Fruit fly (Drosophila melanogaster) whole organism, embryonic: Measurements from ENCODE around the gene Irp-1B.

Experiments
- Atf-2 ChIP-seq: fragments of 200-800 bp; sonication (Bioruptor generic); optimal IDR thresholded peaks from 2 replicates; lab custom pipeline; 2016; ENCODE audit warnings: missing biosample characterization, missing genetic modification characterization
- CG10274 ChIP-seq: fragments of 200-800 bp; sonication (Bioruptor generic); optimal IDR thresholded peaks from 3 replicates; lab custom pipeline; 2017; ENCODE audit warnings: missing biosample characterization, mild to moderate bottlenecking, missing genetic modification characterization
- CG10543 ChIP-seq: fragments of 200-800 bp; sonication (Bioruptor generic); optimal IDR thresholded peaks from 3 replicates; lab custom pipeline; 2017; ENCODE audit warnings: missing biosample characterization, mild to moderate bottlenecking, missing genetic modification characterization, moderate library complexity
- CG10959 ChIP-seq: fragments of 200-800 bp; sonication (Bioruptor generic); IDR thresholded peaks from 2 replicates; pipeline ENCODE4 v1.3.6; 2022; ENCODE audit warnings: missing biosample characterization, missing genetic modification characterization
- CG11695 ChIP-seq: fragments of 200-800 bp; sonication (Bioruptor generic); IDR thresholded peaks from 3 replicates; pipeline ENCODE4 v1.3.6; 2022; ENCODE audit warnings: missing biosample characterization, missing genetic modification characterization
- CG12155 ChIP-seq: fragments of 200-800 bp; sonication (Bioruptor generic); optimal IDR thresholded peaks from 3 replicates; lab custom pipeline; 2016; ENCODE audit warnings: missing biosample characterization, missing genetic modification characterization
- CG13894 ChIP-seq: fragments of 200-800 bp; sonication (Bioruptor generic); optimal IDR thresholded peaks from 3 replicates; lab custom pipeline; 2018; ENCODE audit warnings: missing biosample characterization, mild to moderate bottlenecking, missing genetic modification characterization, moderate library complexity
- CG14014 ChIP-seq: fragments of 200-800 bp; sonication (Bioruptor generic); IDR thresholded peaks from 2 replicates; pipeline ENCODE4 v1.3.6; 2022; ENCODE audit warnings: missing biosample characterization, missing genetic modification characterization
- CG14965 ChIP-seq: fragments of 200-800 bp; sonication (Bioruptor generic); optimal IDR thresholded peaks from 2 replicates; lab custom pipeline; 2016; ENCODE audit warnings: missing biosample characterization, missing genetic modification characterization, borderline replicate concordance
- CG1529 ChIP-seq: fragments of 200-800 bp; sonication (Bioruptor generic); optimal IDR thresholded peaks from 3 replicates; lab custom pipeline; 2018; ENCODE audit warnings: missing biosample characterization, missing genetic modification characterization
- CG16815 ChIP-seq: fragments of 200-800 bp; sonication (Bioruptor generic); optimal IDR thresholded peaks from 3 replicates; lab custom pipeline; 2017; ENCODE audit warnings: missing biosample characterization, mild to moderate bottlenecking, missing genetic modification characterization
- CG1832 ChIP-seq: fragments of 200-800 bp; sonication (Bioruptor generic); optimal IDR thresholded peaks from 2 replicates; lab custom pipeline; 2017; ENCODE audit warnings: missing biosample characterization, mild to moderate bottlenecking, missing genetic modification characterization, inconsistent platforms
- CG3065 ChIP-seq: fragments of 200-800 bp; sonication (Bioruptor generic); optimal IDR thresholded peaks from 2 replicates; lab custom pipeline; 2016; ENCODE audit warnings: missing biosample characterization, missing genetic modification characterization
- CG34224 ChIP-seq: fragments of 200-800 bp; sonication (Bioruptor generic); IDR thresholded peaks from 3 replicates; pipeline ENCODE4 v1.3.6; 2022; ENCODE audit warnings: missing biosample characterization, missing genetic modification characterization; ENCODE audit not compliant: partially characterized antibody
- CG4424 ChIP-seq: fragments of 200-800 bp; sonication (Bioruptor generic); optimal IDR thresholded peaks from 3 replicates; lab custom pipeline; 2016; ENCODE audit warnings: missing biosample characterization, missing genetic modification characterization
- CG4707 ChIP-seq: fragments of 200-800 bp; sonication (Bioruptor generic); optimal IDR thresholded peaks from 2 replicates; lab custom pipeline; 2018; ENCODE audit warnings: missing biosample characterization, mild to moderate bottlenecking, missing genetic modification characterization, moderate library complexity
- CG6683 ChIP-seq: fragments of 200-800 bp; sonication (Bioruptor generic); optimal IDR thresholded peaks from 2 replicates; lab custom pipeline; 2017; ENCODE audit warnings: missing biosample characterization, mild to moderate bottlenecking, missing genetic modification characterization, missing genetic modification reagents
- CG7928 ChIP-seq: fragments of 200-800 bp; sonication (Bioruptor generic); optimal IDR thresholded peaks from 2 replicates; lab custom pipeline; 2017; ENCODE audit warnings: missing biosample characterization, mild to moderate bottlenecking, missing genetic modification characterization
- CG8290 ChIP-seq, 3 experiments: fragments of 200-800 bp; sonication (Bioruptor generic); optimal IDR thresholded peaks; 2 replicates each; lab custom pipeline; 2016 to 2019; ENCODE audit warnings: missing biosample characterization in 3 of 3, missing genetic modification characterization in 3 of 3, mild to moderate bottlenecking in 2 of 3, moderate library complexity in 1 of 3
- CG8478 ChIP-seq: fragments of >200 bp; optimal IDR thresholded peaks from 2 replicates; lab custom pipeline; 2018
- Deaf1 ChIP-seq: fragments of 200-800 bp; optimal IDR thresholded peaks from 3 replicates; lab custom pipeline; 2019; ENCODE audit warnings: missing biosample characterization, mild to moderate bottlenecking, missing genetic modification characterization, moderate library complexity
- Dip3 ChIP-seq: fragments of 200-800 bp; sonication (Bioruptor generic); optimal IDR thresholded peaks from 3 replicates; lab custom pipeline; 2016; ENCODE audit warnings: missing biosample characterization, missing genetic modification characterization
- ERR ChIP-seq: fragments of 200-800 bp; sonication (Bioruptor generic); optimal IDR thresholded peaks from 2 replicates; lab custom pipeline; 2016; ENCODE audit warnings: missing biosample characterization, missing genetic modification characterization
- Ets65A ChIP-seq: fragments of 200-800 bp; sonication (Bioruptor generic); peaks from one replicate; lab custom pipeline; 2016; ENCODE audit warnings: missing biosample characterization, missing genetic modification characterization
- HLHmδ ChIP-seq: fragments of 200-800 bp; sonication (Bioruptor generic); optimal IDR thresholded peaks from 2 replicates; lab custom pipeline; 2018; ENCODE audit warnings: missing biosample characterization, mild to moderate bottlenecking, missing genetic modification characterization, moderate library complexity
- Jarid2 ChIP-seq: fragments of 200-800 bp; sonication (Bioruptor generic); optimal IDR thresholded peaks from 3 replicates; lab custom pipeline; 2017; ENCODE audit warnings: mild to moderate bottlenecking, missing biosample characterization, missing genetic modification reagents, missing genetic modification characterization
- Med ChIP-seq: fragments of 200-800 bp; sonication (Bioruptor generic); peaks from one replicate; lab custom pipeline; 2016; ENCODE audit warnings: missing biosample characterization, missing genetic modification characterization, mild to moderate bottlenecking, inconsistent platforms, moderate library complexity
- Sin3A ChIP-seq: fragments of >200 bp; optimal IDR thresholded peaks from 2 replicates; lab custom pipeline; 2018
- Tbp ChIP-seq: fragments of >200 bp; optimal IDR thresholded peaks from 2 replicates; lab custom pipeline; 2018; ENCODE audit warnings: missing biosample characterization, missing genetic modification characterization
- ase ChIP-seq: fragments of 200-800 bp; sonication (Bioruptor generic); IDR thresholded peaks from 3 replicates; pipeline ENCODE4 v1.3.6; 2022; ENCODE audit warnings: missing biosample characterization, missing genetic modification characterization
- bab2 ChIP-seq: fragments of 200-800 bp; sonication (Bioruptor generic); optimal IDR thresholded peaks from 2 replicates; lab custom pipeline; 2016; ENCODE audit warnings: missing biosample characterization, missing genetic modification characterization
- bsh ChIP-seq, 2 experiments: fragments of 200-800 bp; sonication (Bioruptor generic); optimal IDR thresholded peaks; 2 replicates each; lab custom pipeline; 2017 to 2018; ENCODE audit warnings: mild to moderate bottlenecking in 2 of 2, missing biosample characterization in 2 of 2, missing genetic modification characterization in 2 of 2, moderate library complexity in 1 of 2
- cad ChIP-seq: fragments of >200 bp; optimal IDR thresholded peaks from 2 replicates; lab custom pipeline; 2017; ENCODE audit warnings: missing biosample characterization, missing genetic modification characterization
- cg ChIP-seq: fragments of 200-800 bp; sonication (Bioruptor generic); optimal IDR thresholded peaks from 3 replicates; lab custom pipeline; 2019; ENCODE audit warnings: missing biosample characterization, mild to moderate bottlenecking, missing genetic modification characterization, moderate library complexity
- croc ChIP-seq: fragments of 200-800 bp; sonication (Bioruptor generic); conservative IDR thresholded peaks from 3 replicates; pipeline ENCODE4 v1.3.6; 2022; ENCODE audit warnings: missing biosample characterization, missing genetic modification characterization
- crp ChIP-seq, 2 experiments: fragments of 200-800 bp; sonication (Bioruptor generic); optimal IDR thresholded peaks; 2 replicates in 1 of 2; 3 replicates in 1 of 2; lab custom pipeline; 2017; ENCODE audit warnings: missing biosample characterization in 2 of 2, missing genetic modification characterization in 2 of 2, mild to moderate bottlenecking in 1 of 2, moderate library complexity in 1 of 2
- dan ChIP-seq: fragments of 200-800 bp; sonication (Bioruptor generic); IDR thresholded peaks from 2 replicates; pipeline ENCODE4 v1.3.6; 2022; ENCODE audit warnings: missing biosample characterization, missing genetic modification characterization
- ewg ChIP-seq: fragments of 200-800 bp; sonication (Bioruptor generic); optimal IDR thresholded peaks from 3 replicates; lab custom pipeline; 2017; ENCODE audit warnings: mild to moderate bottlenecking, missing biosample characterization, missing genetic modification reagents, missing genetic modification characterization
- exex ChIP-seq: fragments of 200-800 bp; sonication (Bioruptor generic); optimal IDR thresholded peaks from 4 replicates; lab custom pipeline; 2018; ENCODE audit warnings: missing biosample characterization, mild to moderate bottlenecking, missing genetic modification characterization, moderate library complexity
- fd3F ChIP-seq: fragments of 200-800 bp; sonication (Bioruptor generic); optimal IDR thresholded peaks from 2 replicates; lab custom pipeline; 2018; ENCODE audit warnings: missing biosample characterization, mild to moderate bottlenecking, missing genetic modification characterization, moderate library complexity
- her ChIP-seq: fragments of 200-800 bp; sonication (Bioruptor generic); optimal IDR thresholded peaks from 2 replicates; lab custom pipeline; 2016; ENCODE audit warnings: missing biosample characterization, missing genetic modification characterization
- lab ChIP-seq: fragments of 200-800 bp; sonication (Bioruptor generic); optimal IDR thresholded peaks from 3 replicates; lab custom pipeline; 2017; ENCODE audit warnings: missing biosample characterization, missing genetic modification characterization, mild to moderate bottlenecking, moderate library complexity, missing genetic modification reagents
- mirr ChIP-seq: fragments of 200-800 bp; sonication (Bioruptor generic); optimal IDR thresholded peaks from 3 replicates; lab custom pipeline; 2018; ENCODE audit warnings: missing biosample characterization, mild to moderate bottlenecking, missing genetic modification characterization
- onecut ChIP-seq: fragments of 200-800 bp; sonication (Bioruptor generic); IDR thresholded peaks from 2 replicates; pipeline ENCODE4 v1.3.6; 2022; ENCODE audit warnings: missing biosample characterization, missing genetic modification characterization
- p53 ChIP-seq: fragments of 200-800 bp; sonication (Bioruptor generic); optimal IDR thresholded peaks from 2 replicates; lab custom pipeline; 2016; ENCODE audit warnings: missing biosample characterization, missing genetic modification characterization
- pan ChIP-seq, 4 experiments: fragments of >200 bp in 3 of 4; fragments of 200-800 bp in 1 of 4; sonication (Bioruptor generic) in 1 of 4; optimal IDR thresholded peaks in 3 of 4; IDR thresholded peaks in 1 of 4; 2 replicates each; pipeline versions ENCODE4 v1.3.6 to Lab custom; 2017 to 2022; ENCODE audit warnings: missing biosample characterization in 2 of 4, missing genetic modification characterization in 2 of 4, mixed read lengths in 1 of 4
- row ChIP-seq: fragments of 200-800 bp; sonication (Bioruptor generic); IDR thresholded peaks from 3 replicates; pipeline ENCODE4 v1.3.6; 2022; ENCODE audit warnings: missing biosample characterization, missing genetic modification characterization
- sens-2 ChIP-seq: fragments of 200-800 bp; sonication (Bioruptor generic); IDR thresholded peaks from 2 replicates; pipeline ENCODE4 v1.3.6; 2022; ENCODE audit warnings: missing biosample characterization, missing genetic modification characterization
- ttk ChIP-seq: fragments of 200-800 bp; sonication (Bioruptor generic); IDR thresholded peaks from 2 replicates; pipeline ENCODE4 v2.1.2; 2022; ENCODE audit warnings: missing biosample characterization, missing genetic modification characterization
- tx ChIP-seq: fragments of 200-800 bp; sonication (Bioruptor generic); optimal IDR thresholded peaks from 2 replicates; lab custom pipeline; 2016; ENCODE audit warnings: missing biosample characterization, missing genetic modification characterization

Irp-1B gene

dm6 chr3R:10370495-10370894 is 42.2 kb downstream of the Irp-1B start (continued):
- TF ChIP-seq pan (optimal IDR thresholded peaks at IDR 0.05; lab: Kevin White, UChicago) (no peak), pan (GFP tag; optimal IDR thresholded peaks at IDR 0.05 in 1 of 2, IDR thresholded peaks at IDR 0.05 in 1 of 2) (no peak), CG4424 (GFP tag; lab: Kevin White, UChicago) (no peak), mirr (GFP tag; lab: Kevin White, UChicago) (no peak), CG10543 (GFP tag; lab: Kevin White, UChicago) (no peak), Atf-2 (GFP tag; lab: Kevin White, UChicago) (no peak), fd3F (GFP tag; lab: Kevin White, UChicago) (no peak), CG11695 (GFP tag; lab: Robert Waterston, UW) (no peak), p53 (GFP tag; lab: Kevin White, UChicago) (no peak), CG7928 (no peak), CG12155 (GFP tag; lab: Kevin White, UChicago) (no peak), her (GFP tag; lab: Kevin White, UChicago) (no peak), Tbp (GFP tag; lab: Kevin White, UChicago) (no peak), tx (GFP tag; lab: Kevin White, UChicago) (no peak), row (GFP tag; lab: Robert Waterston, UW) (peak; percentile 49; the same call in 2 of the 3 replicates), Sin3A (no peak), CG1529 (GFP tag; lab: Kevin White, UChicago) (no peak), lab (GFP tag; lab: Kevin White, UChicago) (no peak), CG16815 (no peak), crp (GFP tag; optimal IDR thresholded peaks at IDR 0.05; lab: Kevin White, UChicago) (no peak), bsh (GFP tag; optimal IDR thresholded peaks at IDR 0.05; lab: Kevin White, UChicago) (no peak), Med (peak; percentile 59), ase (GFP tag; lab: Robert Waterston, UW) (no peak), CG3065 (no peak), HLHmδ (GFP tag; lab: Kevin White, UChicago) (no peak), CG4707 (GFP tag; lab: Kevin White, UChicago) (no peak), CG10274 (GFP tag; lab: Kevin White, UChicago) (no peak), Dip3 (no peak), CG8290 (GFP tag; optimal IDR thresholded peaks at IDR 0.05; lab: Kevin White, UChicago) (no peak), CG8290 (tag; optimal IDR thresholded peaks at IDR 0.05; lab: Kevin White, UChicago) (no peak)
- TF ChIP-seq, all 482 proteins: peak for 51

- TF ChIP-seq CG10959 (GFP tag; lab: Robert Waterston, UW) (0 out of 2 replicates have a peak, but pooled peaks have one; percentile 34), ERR (GFP tag; lab: Kevin White, UChicago) (no peak)
Observed at dm6 chr3R:10369799-10370198, 42.9 kb downstream of the Irp-1B start.

dm6 chr3R:10368251-10368650 is 44.4 kb downstream of the Irp-1B start:
- TF ChIP-seq CG14965 (GFP tag; lab: Kevin White, UChicago) = no peak
- peak; percentile 49 for TF ChIP-seq ewg (GFP tag; lab: Kevin White, UChicago)
- TF ChIP-seq Deaf1 (tag; lab: Kevin White, UChicago) = peak; percentile 72
- TF ChIP-seq dan (GFP tag; lab: Robert Waterston, UW) = no peak
- no peak for TF ChIP-seq croc (GFP tag; lab: Robert Waterston, UW)
- no peak for TF ChIP-seq bab2
- TF ChIP-seq onecut = no peak
- TF ChIP-seq Ets65A (GFP tag; lab: Kevin White, UChicago) = peak; percentile 27
- no peak for TF ChIP-seq CG13894
- TF ChIP-seq CG14014 (GFP tag; lab: Robert Waterston, UW) = no peak
- no peak for TF ChIP-seq exex
- peak; percentile 93 for TF ChIP-seq CG1832 (GFP tag; lab: Kevin White, UChicago)
- TF ChIP-seq cad (GFP tag; lab: Kevin White, UChicago) = no peak
- TF ChIP-seq sens-2 (GFP tag; lab: Robert Waterston, UW) = no peak
- peak; percentile 34 for TF ChIP-seq Jarid2
- no peak for TF ChIP-seq CG6683 (GFP tag; lab: Kevin White, UChicago)
- TF ChIP-seq cg (GFP tag; lab: Kevin White, UChicago) = no peak
- peak; percentile 90 for TF ChIP-seq CG8478 (lab: Kevin White, UChicago)
- no peak for TF ChIP-seq CG34224
- no peak for TF ChIP-seq ttk
